Fruit fly (Drosophila melanogaster) whole organism, adult: ENCODE data around the gene Wdr59.

ENCODE experiments used
- CG11617 ChIP-seq: fragments of 200-800 bp; sonication (Bioruptor generic); optimal IDR thresholded peaks from 2 replicates; lab custom pipeline; 2017; ENCODE audit warnings: mild to moderate bottlenecking, missing biosample characterization, missing genetic modification reagents, missing genetic modification characterization
- CG12768 ChIP-seq: fragments of 200-800 bp; sonication (Bioruptor generic); optimal IDR thresholded peaks from 2 replicates; lab custom pipeline; 2017; ENCODE audit warnings: missing biosample characterization, missing genetic modification characterization, mild to moderate bottlenecking, moderate library complexity, missing genetic modification reagents
- CG14711 ChIP-seq: fragments of 200-800 bp; sonication (Bioruptor generic); optimal IDR thresholded peaks from 2 replicates; lab custom pipeline; 2018; ENCODE audit warnings: missing biosample characterization, mild to moderate bottlenecking, missing genetic modification characterization, moderate library complexity
- CG1620 ChIP-seq: fragments of 200-800 bp; sonication (Bioruptor generic); optimal IDR thresholded peaks from 2 replicates; lab custom pipeline; 2016; ENCODE audit warnings: missing biosample characterization, missing genetic modification characterization
- CG33017 ChIP-seq: fragments of 200-800 bp; sonication (Bioruptor generic); optimal IDR thresholded peaks from 2 replicates; lab custom pipeline; 2018; ENCODE audit warnings: missing biosample characterization, mild to moderate bottlenecking, missing genetic modification characterization, moderate library complexity
- CG5204 ChIP-seq: fragments of 200-800 bp; sonication (Bioruptor generic); optimal IDR thresholded peaks from 2 replicates; lab custom pipeline; 2016; ENCODE audit warnings: missing biosample characterization, missing genetic modification characterization
- CG7045 ChIP-seq: fragments of 200-800 bp; sonication (Bioruptor generic); optimal IDR thresholded peaks from 2 replicates; lab custom pipeline; 2017; ENCODE audit warnings: missing biosample characterization, mild to moderate bottlenecking, missing genetic modification characterization
- CG7101 ChIP-seq: fragments of 200-800 bp; sonication (Bioruptor generic); optimal IDR thresholded peaks from 2 replicates; lab custom pipeline; 2018; ENCODE audit warnings: missing biosample characterization, mild to moderate bottlenecking, missing genetic modification characterization, moderate library complexity
- Clk ChIP-seq: fragments of 200-800 bp; sonication (Bioruptor generic); optimal IDR thresholded peaks from 2 replicates; lab custom pipeline; 2017; ENCODE audit warnings: missing biosample characterization, missing genetic modification characterization
- Crg-1 ChIP-seq: fragments of 200-800 bp; sonication (Bioruptor generic); optimal IDR thresholded peaks from 2 replicates; lab custom pipeline; 2016; ENCODE audit warnings: missing biosample characterization, missing genetic modification characterization
- Hr96 ChIP-seq: fragments of 200-800 bp; sonication (Bioruptor generic); optimal IDR thresholded peaks from 2 replicates; lab custom pipeline; 2016; ENCODE audit warnings: missing biosample characterization, missing genetic modification characterization
- Mnt ChIP-seq: fragments of 200-800 bp; sonication (Bioruptor generic); optimal IDR thresholded peaks from 2 replicates; lab custom pipeline; 2016; ENCODE audit warnings: missing biosample characterization, mild to moderate bottlenecking, missing genetic modification characterization
- bab1 ChIP-seq: fragments of 200-800 bp; sonication (Bioruptor generic); optimal IDR thresholded peaks from 3 replicates; lab custom pipeline; 2019; ENCODE audit warnings: missing biosample characterization, mild to moderate bottlenecking, missing genetic modification characterization, moderate library complexity
- cic ChIP-seq: fragments of 200-800 bp; sonication (Bioruptor generic); optimal IDR thresholded peaks from 2 replicates; lab custom pipeline; 2017; ENCODE audit warnings: missing biosample characterization, mild to moderate bottlenecking, missing genetic modification characterization, moderate library complexity
- cnc ChIP-seq, 2 experiments: fragments of >200 bp; optimal IDR thresholded peaks; 2 replicates each; lab custom pipeline; 2017
- kay ChIP-seq: fragments of 200-800 bp; sonication (Bioruptor generic); peaks from one replicate; lab custom pipeline; 2016; ENCODE audit warnings: missing biosample characterization, missing genetic modification characterization, borderline replicate concordance
- ovo ChIP-seq: fragments of 200-800 bp; sonication (Bioruptor generic); optimal IDR thresholded peaks from 2 replicates; lab custom pipeline; 2016; ENCODE audit warnings: missing biosample characterization, missing genetic modification characterization
- pad ChIP-seq: fragments of 200-800 bp; sonication (Bioruptor generic); optimal IDR thresholded peaks from 3 replicates; lab custom pipeline; 2017; ENCODE audit warnings: missing biosample characterization, missing genetic modification characterization, mild to moderate bottlenecking, moderate library complexity, missing genetic modification reagents
- tj ChIP-seq: fragments of 200-800 bp; sonication (Bioruptor generic); optimal IDR thresholded peaks from 3 replicates; lab custom pipeline; 2017; ENCODE audit warnings: missing biosample characterization, mild to moderate bottlenecking, missing genetic modification characterization, moderate library complexity
- toe ChIP-seq: fragments of 200-800 bp; sonication (Bioruptor generic); optimal IDR thresholded peaks from 2 replicates; lab custom pipeline; 2016; ENCODE audit warnings: missing biosample characterization, missing genetic modification characterization

Gene Wdr59

dm6 chr2L:11066887-11067459, 24.3 kb upstream of the Wdr59 start, which contains the start of gene Samuel:
Samuel (minus strand) TSS chr2L:11066998.
- TF ChIP-seq cnc (optimal IDR thresholded peaks at IDR 0.05; lab: Kevin White, UChicago) (no peak), cic (peak; percentile 89), CG11617 (peak; percentile 16), Hr96 (GFP tag; lab: Kevin White, UChicago) (no peak), CG7101 (tag; lab: Kevin White, UChicago) (no peak), CG33017 (tag; lab: Kevin White, UChicago) (peak; percentile 44), tj (GFP tag; lab: Kevin White, UChicago) (peak; percentile 57), CG5204 (GFP tag; lab: Kevin White, UChicago) (no peak), toe (no peak), kay (GFP tag; lab: Kevin White, UChicago) (no peak), pad (GFP tag; lab: Kevin White, UChicago) (no peak), bab1 (GFP tag; lab: Kevin White, UChicago) (no peak), CG14711 (tag; lab: Kevin White, UChicago) (no peak), ovo (GFP tag; lab: Kevin White, UChicago) (peak; percentile 62), Mnt (peak; percentile 53), Crg-1 (no peak), CG1620 (GFP tag; lab: Kevin White, UChicago) (no peak), Clk (no peak), CG12768 (peak; percentile 16), CG7045 (GFP tag; lab: Kevin White, UChicago) (no peak)

DNA sequence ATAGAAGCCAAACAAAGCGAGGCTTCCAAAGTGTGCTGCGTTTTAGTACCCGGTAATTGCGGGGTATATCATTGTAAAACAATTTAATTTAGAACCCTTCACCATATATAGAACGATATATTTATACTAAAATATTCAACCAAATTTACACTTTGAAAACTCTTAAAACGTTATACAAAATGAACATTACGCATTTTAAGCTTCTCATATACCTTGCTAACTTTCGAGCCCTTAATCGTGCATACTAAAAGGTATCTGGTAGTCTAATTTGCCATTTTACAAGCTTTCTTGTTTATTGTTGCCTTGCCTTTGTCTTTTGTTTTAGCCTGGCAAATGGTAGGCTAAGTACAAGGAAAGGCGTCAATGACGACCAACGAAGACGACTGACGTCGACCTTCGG, 23.3 kb upstream of the Wdr59 start:
- TF ChIP-seq CG11617 (no peak), CG7045 (GFP tag; lab: Kevin White, UChicago) (no peak), Crg-1 (no peak), CG14711 (tag; lab: Kevin White, UChicago) (no peak), Mnt (no peak), tj (GFP tag; lab: Kevin White, UChicago) (no peak), CG33017 (tag; lab: Kevin White, UChicago) (no peak), cnc (optimal IDR thresholded peaks at IDR 0.05; lab: Kevin White, UChicago) (no peak), Clk (no peak), cic (no peak), CG7101 (tag; lab: Kevin White, UChicago) (no peak), Hr96 (GFP tag; lab: Kevin White, UChicago) (no peak), CG5204 (GFP tag; lab: Kevin White, UChicago) (no peak), pad (GFP tag; lab: Kevin White, UChicago) (no peak), CG1620 (GFP tag; lab: Kevin White, UChicago) (no peak), CG12768 (no peak), ovo (GFP tag; lab: Kevin White, UChicago) (no peak), kay (GFP tag; lab: Kevin White, UChicago) (no peak), toe (no peak)

- TF ChIP-seq cic (no peak), ovo (GFP tag; lab: Kevin White, UChicago) (no peak), Crg-1 (no peak), cnc (optimal IDR thresholded peaks at IDR 0.05; lab: Kevin White, UChicago) (no peak), CG12768 (no peak), CG33017 (tag; lab: Kevin White, UChicago) (no peak)
Measured at dm6 chr2L:11068441-11068840, 22.8 kb upstream of the Wdr59 start.

DNA sequence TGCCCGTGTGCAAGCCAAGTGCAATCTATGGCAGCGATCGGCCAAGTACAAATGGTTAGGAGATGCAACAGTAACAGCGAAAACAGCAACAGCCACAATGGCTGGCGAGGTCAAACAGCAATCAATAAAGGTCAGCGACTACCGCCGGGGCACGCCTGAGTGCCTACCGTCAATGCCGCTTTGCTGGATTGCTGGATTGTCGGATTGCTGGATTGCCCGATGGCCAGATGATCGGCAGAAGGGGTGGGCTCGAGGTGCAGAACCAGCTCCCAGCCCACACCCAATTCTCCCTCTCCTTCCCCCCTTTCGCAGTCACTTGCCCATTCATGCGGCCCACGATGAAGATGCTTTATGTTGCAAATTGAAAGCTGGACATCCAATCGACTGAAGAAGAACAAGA, 22.3 kb upstream of the Wdr59 start:
- TF ChIP-seq CG1620 (GFP tag; lab: Kevin White, UChicago), result no peak
- TF ChIP-seq cnc (optimal IDR thresholded peaks at IDR 0.05; lab: Kevin White, UChicago), result no peak
- no peak for TF ChIP-seq pad (GFP tag; lab: Kevin White, UChicago)
- TF ChIP-seq ovo (GFP tag; lab: Kevin White, UChicago), result no peak
- no peak for TF ChIP-seq Hr96 (GFP tag; lab: Kevin White, UChicago)
- no peak for TF ChIP-seq CG7045 (GFP tag; lab: Kevin White, UChicago)
- no peak for TF ChIP-seq tj (GFP tag; lab: Kevin White, UChicago)
- no peak for TF ChIP-seq CG7101 (tag; lab: Kevin White, UChicago)
- no peak for TF ChIP-seq kay (GFP tag; lab: Kevin White, UChicago)
- TF ChIP-seq Mnt, result no peak

DNA sequence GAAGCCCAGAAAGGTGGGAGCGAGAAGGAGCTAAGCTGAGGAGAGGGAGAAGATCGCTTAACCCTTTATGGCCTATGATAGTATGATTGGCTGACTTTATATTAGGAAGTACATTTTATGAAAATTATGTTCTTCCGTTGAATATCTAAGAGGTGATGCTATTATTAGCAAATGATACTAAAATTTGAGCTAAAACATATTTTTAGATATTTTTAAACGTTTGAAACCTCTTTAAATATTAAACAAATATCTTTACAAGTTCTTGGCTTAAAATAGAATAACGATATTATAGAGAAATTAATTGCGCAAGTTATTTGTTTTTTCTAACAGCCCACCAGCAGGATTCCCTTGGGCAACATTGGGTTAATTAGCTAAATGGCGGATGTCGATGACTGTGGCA, 21.8 kb upstream of the Wdr59 start:
- TF ChIP-seq CG14711 (tag; lab: Kevin White, UChicago), result no peak
- no peak for TF ChIP-seq pad (GFP tag; lab: Kevin White, UChicago)
- TF ChIP-seq CG1620 (GFP tag; lab: Kevin White, UChicago), result no peak
- no peak for TF ChIP-seq CG12768
- TF ChIP-seq CG7045 (GFP tag; lab: Kevin White, UChicago), result no peak
- TF ChIP-seq CG33017 (tag; lab: Kevin White, UChicago), result no peak
- TF ChIP-seq CG11617, result no peak
- TF ChIP-seq Clk, result no peak
- no peak for TF ChIP-seq bab1 (GFP tag; lab: Kevin White, UChicago)
- no peak for TF ChIP-seq ovo (GFP tag; lab: Kevin White, UChicago)
- TF ChIP-seq CG7101 (tag; lab: Kevin White, UChicago), result no peak
- TF ChIP-seq toe, result no peak
- TF ChIP-seq Crg-1, result no peak
- no peak for TF ChIP-seq tj (GFP tag; lab: Kevin White, UChicago)

- TF ChIP-seq CG14711 (tag; lab: Kevin White, UChicago), result no peak
- TF ChIP-seq Clk, result no peak
- TF ChIP-seq Hr96 (GFP tag; lab: Kevin White, UChicago), result no peak
- TF ChIP-seq CG33017 (tag; lab: Kevin White, UChicago), result no peak
- no peak for TF ChIP-seq toe
- no peak for TF ChIP-seq cnc (optimal IDR thresholded peaks at IDR 0.05; lab: Kevin White, UChicago)
- no peak for TF ChIP-seq tj (GFP tag; lab: Kevin White, UChicago)
- TF ChIP-seq CG5204 (GFP tag; lab: Kevin White, UChicago), result no peak
- TF ChIP-seq CG7101 (tag; lab: Kevin White, UChicago), result no peak
- TF ChIP-seq cic, result no peak
- no peak for TF ChIP-seq pad (GFP tag; lab: Kevin White, UChicago)
- TF ChIP-seq kay (GFP tag; lab: Kevin White, UChicago), result no peak
- TF ChIP-seq Mnt, result no peak
- no peak for TF ChIP-seq ovo (GFP tag; lab: Kevin White, UChicago)
- TF ChIP-seq CG7045 (GFP tag; lab: Kevin White, UChicago), result no peak
- TF ChIP-seq CG12768, result no peak
- no peak for TF ChIP-seq Crg-1
Measured at dm6 chr2L:11070862-11071261, 20.4 kb upstream of the Wdr59 start, which contains the start of gene CG14915. CG14915 (plus strand) TSS chr2L:11071027.
